Worm (Caenorhabditis elegans): Measurements from ENCODE around the gene din-1.

DNA sequence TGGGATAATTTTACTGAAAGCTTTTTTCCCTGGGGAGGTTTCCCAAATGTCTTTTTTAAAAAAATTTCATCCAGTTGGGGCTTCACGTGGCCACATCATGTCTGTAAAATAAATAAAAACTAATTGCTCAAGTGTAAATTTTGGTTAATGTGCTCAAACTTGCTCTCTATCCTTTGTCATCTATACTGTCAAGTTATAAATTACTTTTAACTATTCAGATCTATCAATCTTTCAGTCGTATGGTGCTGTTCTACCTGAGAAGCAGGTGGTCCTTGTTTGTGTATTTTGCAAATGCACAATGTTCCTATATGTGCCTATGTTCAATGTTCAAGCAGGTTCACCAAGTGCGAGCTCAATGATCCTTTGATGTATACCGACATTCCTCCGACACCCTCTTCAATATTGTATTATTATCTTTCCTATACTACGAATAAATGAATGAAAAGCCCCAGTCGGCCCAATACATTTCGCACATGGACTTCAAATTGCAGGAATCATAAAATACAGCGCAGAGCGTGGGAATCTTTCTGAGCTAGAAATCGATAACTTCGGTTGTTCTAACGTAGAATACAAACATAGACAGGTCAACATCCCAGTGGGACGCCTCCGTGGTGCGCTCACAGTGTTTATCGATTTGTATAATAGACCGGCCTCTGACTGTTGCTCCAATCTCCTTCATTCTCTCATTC lies 47.9 kb upstream of the din-1 start, which contains the start of the genes sfxn-1.4 and C47D12.4:
- no peak for TF ChIP-seq F13H6.1 (tag; optimal IDR thresholded peaks at IDR 0.05)
- no peak for TF ChIP-seq ama-1 (optimal IDR thresholded peaks at IDR 0.05)
- no peak for TF ChIP-seq unc-62 (GFP tag; optimal IDR thresholded peaks at IDR 0.05)
- no peak for TF ChIP-seq lin-13 (GFP tag; optimal IDR thresholded peaks at IDR 0.05)
- no peak for TF ChIP-seq nhr-11 (tag; optimal IDR thresholded peaks at IDR 0.05)
- TF ChIP-seq nhr-129 (tag; optimal IDR thresholded peaks at IDR 0.05), result no peak
- no peak for TF ChIP-seq alr-1 (tag; optimal IDR thresholded peaks at IDR 0.05)
- TF ChIP-seq mdl-1 (tag; optimal IDR thresholded peaks at IDR 0.05), result no peak
- no peak for TF ChIP-seq elt-3 (tag; optimal IDR thresholded peaks at IDR 0.05)
- TF ChIP-seq nhr-23 (tag; optimal IDR thresholded peaks at IDR 0.05), result no peak
- TF ChIP-seq R02D3.7 (tag; optimal IDR thresholded peaks at IDR 0.05), result no peak
- TF ChIP-seq nhr-25 (tag; optimal IDR thresholded peaks at IDR 0.05), result no peak
- TF ChIP-seq fos-1 (tag; optimal IDR thresholded peaks at IDR 0.05), result no peak
- no peak for TF ChIP-seq unc-55 (GFP tag; optimal IDR thresholded peaks at IDR 0.05)
